Worm (Caenorhabditis elegans): ENCODE measurements around the gene nhr-233.

- TF ChIP-seq bed-3 (GFP tag; optimal IDR thresholded peaks at IDR 0.05) (no peak), unc-39 (tag; optimal IDR thresholded peaks at IDR 0.05) (no peak), elt-1 (tag; optimal IDR thresholded peaks at IDR 0.05; ENCODE audit: borderline replicate concordance, insufficient read depth) (no peak), nhr-76 (tag; optimal IDR thresholded peaks at IDR 0.05) (no peak), nhr-28 (tag; optimal IDR thresholded peaks at IDR 0.05) (no peak), ztf-11 (tag; optimal IDR thresholded peaks at IDR 0.05) (no peak), pha-4 (tag; optimal IDR thresholded peaks at IDR 0.05) (no peak), lin-13 (tag; optimal IDR thresholded peaks at IDR 0.05) (no peak), cnd-1 (tag; optimal IDR thresholded peaks at IDR 0.05) (no peak), lsy-2 (tag; optimal IDR thresholded peaks at IDR 0.05) (no peak)
These were observed 46.9 kb upstream of the nhr-233 start, which contains the start of gene Y70C5A.4 for ce11 chrV:16617462-16617861.
